Fruit fly (Drosophila melanogaster) whole organism, pupa: ENCODE data around the gene CG16717.

ENCODE experiments used
- CG10348 ChIP-seq: fragments of 200-800 bp; sonication (Bioruptor generic); IDR thresholded peaks from 2 replicates; pipeline ENCODE4 v1.3.6; 2022; ENCODE audit warnings: missing biosample characterization, missing genetic modification characterization
- CG12605 ChIP-seq: fragments of 200-800 bp; sonication (Bioruptor generic); IDR thresholded peaks from 2 replicates; pipeline ENCODE4 v1.3.6; 2022; ENCODE audit warnings: missing biosample characterization, missing genetic modification characterization
- CG32121 ChIP-seq: fragments of 200-800 bp; sonication (Bioruptor generic); IDR thresholded peaks from 2 replicates; pipeline ENCODE4 v1.3.6; 2022; ENCODE audit warnings: missing biosample characterization, missing genetic modification characterization
- CG4496 ChIP-seq: fragments of 200-800 bp; sonication (Bioruptor generic); IDR thresholded peaks from 3 replicates; pipeline ENCODE4 v1.3.6; 2022; ENCODE audit warnings: missing biosample characterization, missing genetic modification characterization
- CG8159 ChIP-seq: fragments of 200-800 bp; sonication (Bioruptor generic); optimal IDR thresholded peaks from 3 replicates; lab custom pipeline; 2018; ENCODE audit warnings: missing biosample characterization, mild to moderate bottlenecking, missing genetic modification characterization, moderate library complexity
- CG9948 ChIP-seq: fragments of 200-800 bp; sonication (Bioruptor generic); optimal IDR thresholded peaks from 2 replicates; lab custom pipeline; 2018; ENCODE audit warnings: missing biosample characterization, mild to moderate bottlenecking, missing genetic modification characterization, moderate library complexity
- D1 ChIP-seq: fragments of 200-800 bp; sonication (Bioruptor generic); optimal IDR thresholded peaks from 2 replicates; lab custom pipeline; 2018; ENCODE audit warnings: missing biosample characterization, mild to moderate bottlenecking, missing genetic modification characterization, moderate library complexity
- EcR ChIP-seq: fragments of 200-800 bp; sonication (Bioruptor generic); optimal IDR thresholded peaks from 3 replicates; lab custom pipeline; 2019; ENCODE audit warnings: missing biosample characterization, missing genetic modification characterization, mild to moderate bottlenecking, moderate library complexity, missing genetic modification reagents
- Ets98B ChIP-seq: fragments of 200-800 bp; sonication (Bioruptor generic); IDR thresholded peaks from 2 replicates; pipeline ENCODE4 v1.3.6; 2022; ENCODE audit warnings: missing biosample characterization, missing genetic modification characterization
- Snoo ChIP-seq: fragments of 200-800 bp; sonication (Bioruptor generic); optimal IDR thresholded peaks from 3 replicates; lab custom pipeline; 2017; ENCODE audit warnings: missing biosample characterization, mild to moderate bottlenecking, missing genetic modification characterization, inconsistent platforms
- fd96Ca ChIP-seq: fragments of 200-800 bp; sonication (Bioruptor generic); IDR thresholded peaks from 3 replicates; pipeline ENCODE4 v1.3.6; 2022; ENCODE audit warnings: missing biosample characterization, missing genetic modification characterization
- gl ChIP-seq: fragments of 200-800 bp; sonication (Bioruptor generic); optimal IDR thresholded peaks from 2 replicates; lab custom pipeline; 2018; ENCODE audit warnings: missing biosample characterization, mild to moderate bottlenecking, missing genetic modification characterization

dm6 chr3L:9629910-9630309 lies 49.1 kb upstream of the CG16717 start:
- TF ChIP-seq CG8159 (tag; lab: Kevin White, UChicago) (no peak), CG9948 (tag; lab: Kevin White, UChicago) (no peak), EcR (no peak), D1 (tag; lab: Kevin White, UChicago) (no peak), fd96Ca (GFP tag; lab: Robert Waterston, UW) (no peak), CG12605 (GFP tag; lab: Robert Waterston, UW) (no peak), Snoo (tag; lab: Kevin White, UChicago) (no peak), CG4496 (GFP tag; lab: Robert Waterston, UW) (no peak), Ets98B (no peak), gl (tag; lab: Kevin White, UChicago) (no peak), CG10348 (no peak), CG32121 (no peak)
